Fruit fly (Drosophila melanogaster) whole organism, prepupa: Measurements from ENCODE around the gene CG42238.

Experiments
- CG10631 ChIP-seq: fragments of 200-800 bp; sonication (Bioruptor generic); optimal IDR thresholded peaks from 2 replicates; lab custom pipeline; 2016; ENCODE audit warnings: missing biosample characterization, missing genetic modification characterization
- CG10669 ChIP-seq: fragments of 200-800 bp; sonication (Bioruptor generic); optimal IDR thresholded peaks from 3 replicates; lab custom pipeline; 2018; ENCODE audit warnings: missing biosample characterization, mild to moderate bottlenecking, missing genetic modification characterization, moderate library complexity
- CG11762 ChIP-seq: fragments of 200-800 bp; sonication (Bioruptor generic); optimal IDR thresholded peaks from 3 replicates; lab custom pipeline; 2016; ENCODE audit warnings: missing biosample characterization, missing genetic modification characterization; ENCODE audit not compliant: insufficient read depth
- CG11902 ChIP-seq: fragments of 200-800 bp; sonication (Bioruptor generic); optimal IDR thresholded peaks from 3 replicates; lab custom pipeline; 2016; ENCODE audit warnings: missing biosample characterization, missing genetic modification characterization
- CG15336 ChIP-seq: fragments of 200-800 bp; sonication (Bioruptor generic); IDR thresholded peaks from 2 replicates; pipeline ENCODE4 v1.3.6; 2022; ENCODE audit warnings: missing biosample characterization, missing genetic modification characterization
- CG16779 ChIP-seq: fragments of 200-800 bp; sonication (Bioruptor generic); optimal IDR thresholded peaks from 3 replicates; lab custom pipeline; 2017; ENCODE audit warnings: missing biosample characterization, mild to moderate bottlenecking, missing genetic modification characterization
- CG31627 ChIP-seq: fragments of 200-800 bp; sonication (Bioruptor generic); optimal IDR thresholded peaks from 3 replicates; lab custom pipeline; 2016; ENCODE audit warnings: missing biosample characterization, missing genetic modification characterization
- CG34406 ChIP-seq: fragments of 200-800 bp; sonication (Bioruptor generic); optimal IDR thresholded peaks from 3 replicates; lab custom pipeline; 2016; ENCODE audit warnings: missing biosample characterization, missing genetic modification characterization
- CG3919 ChIP-seq: fragments of 200-800 bp; sonication (Bioruptor generic); optimal IDR thresholded peaks from 3 replicates; lab custom pipeline; 2016; ENCODE audit warnings: missing biosample characterization, missing genetic modification characterization
- CG4318 ChIP-seq: fragments of 200-800 bp; sonication (Bioruptor generic); optimal IDR thresholded peaks from 3 replicates; lab custom pipeline; 2017; ENCODE audit warnings: missing biosample characterization, mild to moderate bottlenecking, missing genetic modification characterization
- CG6276 ChIP-seq: fragments of 200-800 bp; sonication (Bioruptor generic); optimal IDR thresholded peaks from 2 replicates; lab custom pipeline; 2017; ENCODE audit warnings: missing biosample characterization, mild to moderate bottlenecking, missing genetic modification characterization
- CG6854 ChIP-seq: fragments of 200-800 bp; sonication (Bioruptor generic); optimal IDR thresholded peaks from 2 replicates; lab custom pipeline; 2017; ENCODE audit warnings: missing biosample characterization, mild to moderate bottlenecking, missing genetic modification characterization
- CG7368 ChIP-seq: fragments of 200-800 bp; sonication (Bioruptor generic); optimal IDR thresholded peaks from 3 replicates; lab custom pipeline; 2016; ENCODE audit warnings: missing biosample characterization, missing genetic modification characterization
- CG8119 ChIP-seq: fragments of 200-800 bp; sonication (Bioruptor generic); IDR thresholded peaks from 3 replicates; pipeline ENCODE4 v1.3.6; 2022; ENCODE audit warnings: missing biosample characterization, missing genetic modification characterization
- Eip78C ChIP-seq: fragments of 200-800 bp; sonication (Bioruptor generic); peaks from one replicate; lab custom pipeline; 2016; ENCODE audit warnings: missing biosample characterization, missing genetic modification characterization
- Ets21C ChIP-seq: fragments of 200-800 bp; sonication (Bioruptor generic); optimal IDR thresholded peaks from 3 replicates; lab custom pipeline; 2016; ENCODE audit warnings: missing biosample characterization, missing genetic modification characterization
- Ets96B ChIP-seq: fragments of 200-800 bp; optimal IDR thresholded peaks from 2 replicates; lab custom pipeline; 2019; ENCODE audit warnings: missing biosample characterization, mild to moderate bottlenecking, missing genetic modification characterization, moderate library complexity
- Gug ChIP-seq: fragments of 200-800 bp; sonication (Bioruptor generic); IDR thresholded peaks from 2 replicates; pipeline ENCODE4 v1.3.6; 2022; ENCODE audit warnings: missing biosample characterization, missing genetic modification characterization
- Hr38 ChIP-seq: sonication (Bioruptor generic); optimal IDR thresholded peaks from 2 replicates; lab custom pipeline; 2016; ENCODE audit warnings: missing biosample characterization, missing genetic modification characterization
- Hr4 ChIP-seq: fragments of 200-800 bp; sonication (Bioruptor generic); optimal IDR thresholded peaks from 3 replicates; lab custom pipeline; 2016; ENCODE audit warnings: missing biosample characterization, missing genetic modification characterization
- OdsH ChIP-seq: fragments of 200-800 bp; sonication (Bioruptor generic); optimal IDR thresholded peaks from 3 replicates; lab custom pipeline; 2016; ENCODE audit warnings: missing biosample characterization, missing genetic modification characterization
- Sox102F ChIP-seq: fragments of 200-800 bp; sonication (Bioruptor generic); optimal IDR thresholded peaks from 2 replicates; lab custom pipeline; 2016; ENCODE audit warnings: missing biosample characterization, mild to moderate bottlenecking, missing genetic modification characterization
- Sox14 ChIP-seq: fragments of 200-800 bp; sonication (Bioruptor generic); optimal IDR thresholded peaks from 3 replicates; lab custom pipeline; 2016; ENCODE audit warnings: missing biosample characterization, missing genetic modification characterization
- Sox15 ChIP-seq: fragments of 200-800 bp; sonication (Bioruptor generic); optimal IDR thresholded peaks from 3 replicates; lab custom pipeline; 2016; ENCODE audit warnings: missing biosample characterization, missing genetic modification characterization
- cyc ChIP-seq: fragments of 200-800 bp; sonication (Bioruptor generic); optimal IDR thresholded peaks from 3 replicates; lab custom pipeline; 2016; ENCODE audit warnings: missing biosample characterization, missing genetic modification characterization
- eg ChIP-seq: fragments of 200-800 bp; sonication (Bioruptor generic); IDR thresholded peaks from 3 replicates; pipeline ENCODE4 v1.3.6; 2022; ENCODE audit warnings: missing biosample characterization, missing genetic modification characterization
- esn ChIP-seq: fragments of 200-800 bp; sonication (Bioruptor generic); optimal IDR thresholded peaks from 2 replicates; lab custom pipeline; 2016; ENCODE audit warnings: missing biosample characterization, mild to moderate bottlenecking, missing genetic modification characterization, moderate library complexity
- fd85E ChIP-seq: fragments of 200-800 bp; sonication (Bioruptor generic); optimal IDR thresholded peaks from 3 replicates; lab custom pipeline; 2016; ENCODE audit warnings: missing biosample characterization, missing genetic modification characterization
- fkh ChIP-seq: fragments of 200-800 bp; sonication (Bioruptor generic); optimal IDR thresholded peaks from 3 replicates; lab custom pipeline; 2017; ENCODE audit warnings: missing biosample characterization, mild to moderate bottlenecking, missing genetic modification characterization, moderate library complexity
- salr ChIP-seq, 2 experiments: fragments of 200-800 bp; sonication (Bioruptor generic); optimal IDR thresholded peaks; 3 replicates each; lab custom pipeline; 2016 to 2018; ENCODE audit warnings: missing biosample characterization in 2 of 2, missing genetic modification characterization in 2 of 2, mild to moderate bottlenecking in 1 of 2
- spab ChIP-seq: fragments of 200-800 bp; sonication (Bioruptor generic); optimal IDR thresholded peaks from 2 replicates; lab custom pipeline; 2017; ENCODE audit warnings: missing biosample characterization, mild to moderate bottlenecking, missing genetic modification characterization, missing genetic modification reagents
- ss ChIP-seq, 2 experiments: fragments of 200-800 bp; sonication (Bioruptor generic); optimal IDR thresholded peaks; 2 replicates in 1 of 2; 3 replicates in 1 of 2; lab custom pipeline; 2017 to 2018; ENCODE audit warnings: mild to moderate bottlenecking in 2 of 2, missing biosample characterization in 2 of 2, missing genetic modification characterization in 2 of 2, moderate library complexity in 1 of 2
- svp ChIP-seq: fragments of 200-800 bp; sonication (Bioruptor generic); peaks from one replicate; lab custom pipeline; 2016; ENCODE audit warnings: missing biosample characterization, missing genetic modification characterization
- topi ChIP-seq: fragments of 200-800 bp; sonication (Bioruptor generic); optimal IDR thresholded peaks from 3 replicates; lab custom pipeline; 2016; ENCODE audit warnings: missing biosample characterization, missing genetic modification characterization
- vri ChIP-seq: fragments of 200-800 bp; sonication (Bioruptor generic); optimal IDR thresholded peaks from 3 replicates; lab custom pipeline; 2016; ENCODE audit warnings: missing biosample characterization, mild to moderate bottlenecking, missing genetic modification characterization

The CG42238 gene

dm6 chr2L:20974037-20974646 lies 77.8 kb downstream of the CG42238 start (continued):
- TF ChIP-seq salr (GFP tag; optimal IDR thresholded peaks at IDR 0.05; lab: Kevin White, UChicago) (peak; percentile 69 to 70), CG31627 (GFP tag; lab: Kevin White, UChicago) (peak; percentile 35), svp (GFP tag; lab: Kevin White, UChicago) (peak; percentile 49), esn (GFP tag; lab: Kevin White, UChicago) (peak; percentile 39), Hr38 (GFP tag; lab: Kevin White, UChicago) (no peak), CG3919 (peak; percentile 79), Eip78C (GFP tag; lab: Kevin White, UChicago) (peak; percentile 92), spab (GFP tag; lab: Kevin White, UChicago) (peak; percentile 59), Ets21C (no peak), fd85E (no peak), CG11762 (peak; percentile 59), CG10669 (GFP tag; lab: Kevin White, UChicago) (peak; percentile 72), CG10631 (GFP tag; lab: Kevin White, UChicago) (peak; percentile 79), CG34406 (no peak), vri (GFP tag; lab: Kevin White, UChicago) (no peak), cyc (GFP tag; lab: Kevin White, UChicago) (peak; percentile 28), CG4318 (GFP tag; lab: Kevin White, UChicago) (peak; percentile 57), CG8119 (peak; percentile 73), Sox15 (peak; percentile 50), Ets96B (tag; lab: Kevin White, UChicago) (peak; percentile 73), eg (GFP tag; lab: Robert Waterston, UW) (peak; percentile 58), Sox14 (GFP tag; lab: Kevin White, UChicago) (peak; percentile 80), CG6276 (GFP tag; lab: Kevin White, UChicago) (peak; percentile 60), Sox102F (peak; percentile 22), CG15336 (peak; percentile 58), CG6854 (GFP tag; lab: Kevin White, UChicago) (no peak)

- no peak for TF ChIP-seq Sox15
- TF ChIP-seq Eip78C (GFP tag; lab: Kevin White, UChicago): peak; percentile 67
- TF ChIP-seq fkh (GFP tag; lab: Kevin White, UChicago): peak; percentile 55
- no peak for TF ChIP-seq ss (GFP tag; optimal IDR thresholded peaks at IDR 0.05; lab: Kevin White, UChicago)
- TF ChIP-seq eg (GFP tag; lab: Robert Waterston, UW): no peak
- no peak for TF ChIP-seq CG31627 (GFP tag; lab: Kevin White, UChicago)
- TF ChIP-seq CG16779 (tag; lab: Kevin White, UChicago): no peak
- TF ChIP-seq svp (GFP tag; lab: Kevin White, UChicago): peak; percentile 15
Observed at dm6 chr2L:20971659-20972314, 80.2 kb downstream of the CG42238 start.

dm6 chr2L:20970792-20971191 lies 81.2 kb downstream of the CG42238 start:
- TF ChIP-seq Hr38 (GFP tag; lab: Kevin White, UChicago): no peak
- no peak for TF ChIP-seq ss (GFP tag; optimal IDR thresholded peaks at IDR 0.05; lab: Kevin White, UChicago)
- TF ChIP-seq Sox14 (GFP tag; lab: Kevin White, UChicago): no peak
- TF ChIP-seq topi (GFP tag; lab: Kevin White, UChicago): no peak
- no peak for TF ChIP-seq salr (GFP tag; optimal IDR thresholded peaks at IDR 0.05; lab: Kevin White, UChicago)
- no peak for TF ChIP-seq CG3919
- TF ChIP-seq Hr4 (GFP tag; lab: Kevin White, UChicago): no peak
- no peak for TF ChIP-seq CG31627 (GFP tag; lab: Kevin White, UChicago)
- TF ChIP-seq CG11902 (GFP tag; lab: Kevin White, UChicago): no peak
- no peak for TF ChIP-seq esn (GFP tag; lab: Kevin White, UChicago)
- TF ChIP-seq Gug: no peak
- no peak for TF ChIP-seq CG10669 (GFP tag; lab: Kevin White, UChicago)
- TF ChIP-seq OdsH (GFP tag; lab: Kevin White, UChicago): no peak
- TF ChIP-seq CG7368 (GFP tag; lab: Kevin White, UChicago): no peak
